Fruit fly (Drosophila melanogaster) Kc167 (cell line): ENCODE data around the gene ps.

Experiments
- Myc ChIP-seq: fragments of >200 bp; optimal IDR thresholded peaks from 2 replicates; lab custom pipeline; 2017; ENCODE audit warnings: missing external identifiers
- Sin3A ChIP-seq: fragments of >200 bp; optimal IDR thresholded peaks from 2 replicates; lab custom pipeline; 2018; ENCODE audit warnings: missing external identifiers
- h ChIP-seq: fragments of >200 bp; optimal IDR thresholded peaks from 3 replicates; lab custom pipeline; 2018; ENCODE audit warnings: missing external identifiers
- insv ChIP-seq: fragments of >200 bp; optimal IDR thresholded peaks from 3 replicates; lab custom pipeline; 2018; ENCODE audit warnings: missing external identifiers
- psq ChIP-seq: fragments of >200 bp; optimal IDR thresholded peaks from 2 replicates; lab custom pipeline; 2017; ENCODE audit warnings: missing external identifiers
- ttk ChIP-seq: sonication (Bioruptor generic); optimal IDR thresholded peaks from 2 replicates; lab custom pipeline; 2017; ENCODE audit warnings: missing external identifiers

DNA sequence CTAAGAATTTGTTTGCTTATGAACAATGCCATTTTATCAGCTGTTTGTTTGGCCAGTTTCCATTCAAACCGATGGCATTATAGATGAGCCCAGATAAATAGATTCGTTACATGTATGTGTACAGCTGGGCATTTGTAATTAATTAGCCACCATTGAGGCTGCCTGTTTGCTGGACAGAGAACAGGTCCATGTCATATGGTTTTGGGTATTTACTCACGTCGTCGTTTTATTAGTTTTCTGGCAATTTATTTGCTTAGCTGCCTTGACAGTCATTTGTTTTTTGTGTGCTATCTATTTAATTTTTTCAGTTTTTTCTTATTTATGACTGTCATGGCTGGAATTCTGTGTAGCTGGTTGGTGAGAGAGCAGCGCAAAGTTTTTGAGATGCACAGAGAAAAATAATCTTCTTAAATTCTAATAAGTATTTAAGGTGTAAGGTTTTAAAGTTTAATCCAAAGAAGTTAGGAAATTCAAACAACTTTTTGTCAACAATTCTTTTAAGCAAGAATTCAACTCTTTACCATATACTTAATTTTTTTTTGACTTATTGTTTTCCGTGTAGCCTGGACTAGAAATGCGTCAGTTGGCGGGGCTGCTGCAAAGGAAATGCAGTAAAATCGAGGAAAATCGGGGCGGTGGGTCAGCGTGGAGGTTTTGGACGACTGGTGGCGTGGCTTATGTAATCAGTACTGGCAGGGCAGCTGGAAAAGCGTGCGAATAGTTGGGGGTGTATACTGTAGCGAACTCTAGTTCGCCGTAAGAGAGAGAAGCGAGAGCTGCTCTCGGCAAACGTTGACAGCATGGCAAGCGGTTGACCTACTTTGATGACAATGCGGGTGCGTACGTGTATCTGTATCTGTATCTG lies 17.0 kb downstream of the ps start:
- TF ChIP-seq psq (lab: Kevin White, UChicago) (no peak), insv (lab: Kevin White, UChicago) (no peak), h (lab: Kevin White, UChicago) (no peak), Sin3A (lab: Kevin White, UChicago) (no peak), Myc (lab: Kevin White, UChicago) (no peak), ttk (no peak)
